Worm (Caenorhabditis elegans) whole organism, L1 larva: Measurements from ENCODE around the gene Y71H2AM.29.

Experiments
- C04F5.9 ChIP-seq: sonication (generic microtip); optimal IDR thresholded peaks from 2 replicates; lab custom pipeline; 2016; ENCODE audit warnings: missing genetic modification characterization, missing compliant biosample characterization
- C34B4.2 ChIP-seq: sonication (generic microtip); optimal IDR thresholded peaks from 2 replicates; lab custom pipeline; 2017; ENCODE audit warnings: mild to moderate bottlenecking, missing genetic modification characterization, missing compliant biosample characterization
- F16B12.6 ChIP-seq: fragments of 150-350 bp; optimal IDR thresholded peaks from 2 replicates; lab custom pipeline; 2014; ENCODE audit warnings: missing biosample characterization, missing genetic modification characterization
- Y116A8C.19 ChIP-seq: sonication (generic microtip); optimal IDR thresholded peaks from 2 replicates; lab custom pipeline; 2016; ENCODE audit warnings: missing compliant biosample characterization, missing genetic modification characterization, borderline replicate concordance
- ama-1 ChIP-seq: fragments of 150-350 bp; optimal IDR thresholded peaks from 2 replicates; lab custom pipeline; 2014
- ceh-63 ChIP-seq: fragments of 200-800 bp; sonication (Bioruptor generic); optimal IDR thresholded peaks from 2 replicates; lab custom pipeline; 2018; ENCODE audit warnings: mild to moderate bottlenecking, missing genetic modification characterization, missing compliant biosample characterization
- ceh-82 ChIP-seq, 3 experiments: fragments of 150-350 bp in 1 of 3; sonication (generic microtip) in 2 of 3; optimal IDR thresholded peaks; 2 replicates each; lab custom pipeline; 2014 to 2017; ENCODE audit warnings: missing biosample characterization in 3 of 3, missing genetic modification characterization in 3 of 3
- ceh-90 ChIP-seq: sonication (generic microtip); optimal IDR thresholded peaks from 2 replicates; lab custom pipeline; 2016; ENCODE audit warnings: missing genetic modification characterization, missing compliant biosample characterization
- egl-13 ChIP-seq: sonication (generic microtip); optimal IDR thresholded peaks from 2 replicates; lab custom pipeline; 2016; ENCODE audit warnings: missing genotype, missing genetic modification reagents, missing genetic modification characterization, missing compliant biosample characterization
- elt-2 ChIP-seq: sonication (generic microtip); optimal IDR thresholded peaks from 2 replicates; lab custom pipeline; 2016; ENCODE audit warnings: missing genetic modification characterization, mild to moderate bottlenecking, inconsistent platforms, missing compliant biosample characterization, missing genetic modification reagents
- fkh-10 ChIP-seq: sonication (generic microtip); optimal IDR thresholded peaks from 2 replicates; lab custom pipeline; 2017; ENCODE audit warnings: missing biosample characterization, missing genetic modification reagents, missing genetic modification characterization
- fkh-4 ChIP-seq: sonication (generic microtip); optimal IDR thresholded peaks from 2 replicates; lab custom pipeline; 2016; ENCODE audit warnings: missing compliant biosample characterization, missing genetic modification characterization, borderline replicate concordance
- fkh-8 ChIP-seq: sonication (generic microtip); optimal IDR thresholded peaks from 2 replicates; lab custom pipeline; 2016; ENCODE audit warnings: mild to moderate bottlenecking, missing genetic modification characterization, missing compliant biosample characterization
- fos-1 ChIP-seq: fragments of 150-350 bp; optimal IDR thresholded peaks from 2 replicates; lab custom pipeline; 2014; ENCODE audit warnings: missing biosample characterization, missing genetic modification characterization
- grh-1 ChIP-seq: fragments of 200-800 bp; sonication (Bioruptor generic); IDR thresholded peaks from 2 replicates; pipeline ENCODE4 v1.3.6; 2022; ENCODE audit warnings: missing genetic modification reagents, missing genetic modification characterization, missing compliant biosample characterization
- lin-14 ChIP-seq: fragments of 200-800 bp; sonication (Bioruptor generic); optimal IDR thresholded peaks from 2 replicates; lab custom pipeline; 2018; ENCODE audit warnings: mild to moderate bottlenecking, missing genetic modification characterization, moderate library complexity, missing compliant biosample characterization
- lin-15B ChIP-seq: fragments of 150-350 bp; sonication (generic microtip); optimal IDR thresholded peaks from 3 replicates; lab custom pipeline; 2014; ENCODE audit warnings: missing biosample characterization, missing genetic modification characterization
- lin-35 ChIP-seq, 2 experiments: fragments of 150-350 bp; optimal IDR thresholded peaks; 2 replicates each; lab custom pipeline; 2014; ENCODE audit warnings: missing biosample characterization in 2 of 2, missing genetic modification characterization in 2 of 2, missing genetic modification reagents in 2 of 2
- lir-3 ChIP-seq: sonication (generic microtip); optimal IDR thresholded peaks from 2 replicates; lab custom pipeline; 2016; ENCODE audit warnings: mild to moderate bottlenecking, missing genetic modification characterization, moderate library complexity, missing compliant biosample characterization; ENCODE audit not compliant: poor library complexity
- lsy-2 ChIP-seq, 2 experiments: fragments of 150-350 bp; optimal IDR thresholded peaks; 2 replicates each; lab custom pipeline; 2014; ENCODE audit warnings: missing biosample characterization in 2 of 2, missing genetic modification characterization in 2 of 2
- mdl-1 ChIP-seq, 2 experiments: fragments of 150-350 bp; optimal IDR thresholded peaks; 2 replicates each; lab custom pipeline; 2014 to 2017; ENCODE audit warnings: missing biosample characterization in 2 of 2, missing genetic modification characterization in 2 of 2, inconsistent platforms in 1 of 2
- mef-2 ChIP-seq: fragments of 150-350 bp; optimal IDR thresholded peaks from 2 replicates; lab custom pipeline; 2014; ENCODE audit warnings: missing biosample characterization, missing genetic modification characterization
- mep-1 ChIP-seq: fragments of 150-350 bp; optimal IDR thresholded peaks from 2 replicates; lab custom pipeline; 2014; ENCODE audit warnings: missing biosample characterization, missing genetic modification characterization
- nhr-11 ChIP-seq: fragments of 150-350 bp; optimal IDR thresholded peaks from 2 replicates; lab custom pipeline; 2014; ENCODE audit warnings: missing biosample characterization, missing genetic modification characterization
- nhr-28 ChIP-seq: fragments of 150-350 bp; optimal IDR thresholded peaks from 2 replicates; lab custom pipeline; 2014; ENCODE audit warnings: missing biosample characterization, missing genetic modification characterization
- nhr-71 ChIP-seq: sonication (generic microtip); optimal IDR thresholded peaks from 2 replicates; lab custom pipeline; 2016; ENCODE audit warnings: mild to moderate bottlenecking, missing genetic modification characterization, moderate library complexity, missing compliant biosample characterization
- nhr-76 ChIP-seq: sonication (generic microtip); optimal IDR thresholded peaks from 2 replicates; lab custom pipeline; 2017; ENCODE audit warnings: missing biosample characterization, missing genetic modification characterization
- nhr-77 ChIP-seq: fragments of 150-350 bp; optimal IDR thresholded peaks from 2 replicates; lab custom pipeline; 2014; ENCODE audit warnings: missing biosample characterization, missing genetic modification characterization
- nhr-84 ChIP-seq: sonication (generic microtip); optimal IDR thresholded peaks from 2 replicates; lab custom pipeline; 2017; ENCODE audit warnings: missing biosample characterization, missing genetic modification characterization
- nhr-90 ChIP-seq: sonication (generic microtip); optimal IDR thresholded peaks from 2 replicates; lab custom pipeline; 2016; ENCODE audit warnings: mild to moderate bottlenecking, missing genetic modification characterization, missing compliant biosample characterization; ENCODE audit not compliant: poor library complexity
- pag-3 ChIP-seq: sonication (generic microtip); optimal IDR thresholded peaks from 2 replicates; lab custom pipeline; 2017; ENCODE audit warnings: missing genetic modification characterization, mild to moderate bottlenecking, missing compliant biosample characterization, antibody characterized with exemption, borderline replicate concordance; ENCODE audit not compliant: insufficient read depth
- pax-3 ChIP-seq: fragments of 200-800 bp; sonication (Bioruptor generic); optimal IDR thresholded peaks from 2 replicates; lab custom pipeline; 2018; ENCODE audit warnings: mild to moderate bottlenecking, missing genetic modification characterization, moderate library complexity, missing compliant biosample characterization
- pqm-1 ChIP-seq: sonication (generic microtip); optimal IDR thresholded peaks from 3 replicates; lab custom pipeline; 2017; ENCODE audit warnings: missing biosample characterization, missing genetic modification characterization
- rnt-1 ChIP-seq: sonication (generic microtip); optimal IDR thresholded peaks from 2 replicates; lab custom pipeline; 2016; ENCODE audit warnings: mild to moderate bottlenecking, missing genetic modification characterization, moderate library complexity, missing compliant biosample characterization
- snu-23 ChIP-seq: sonication (generic microtip); optimal IDR thresholded peaks from 2 replicates; lab custom pipeline; 2016; ENCODE audit warnings: missing genetic modification characterization, missing compliant biosample characterization
- sptf-1 ChIP-seq: fragments of 150-350 bp; optimal IDR thresholded peaks from 2 replicates; lab custom pipeline; 2014; ENCODE audit warnings: missing biosample characterization, missing genetic modification characterization
- sup-37 ChIP-seq: fragments of 200-800 bp; sonication (Bioruptor generic); optimal IDR thresholded peaks from 2 replicates; lab custom pipeline; 2018; ENCODE audit warnings: mild to moderate bottlenecking, missing genetic modification characterization, missing compliant biosample characterization
- unc-130 ChIP-seq: fragments of 150-350 bp; optimal IDR thresholded peaks from 2 replicates; lab custom pipeline; 2017; ENCODE audit warnings: missing biosample characterization, missing genetic modification characterization, inconsistent platforms
- unc-30 ChIP-seq: sonication (generic microtip); optimal IDR thresholded peaks from 2 replicates; lab custom pipeline; 2017; ENCODE audit warnings: missing biosample characterization, missing genetic modification characterization
- unc-62 ChIP-seq: fragments of 150-350 bp; optimal IDR thresholded peaks from 2 replicates; lab custom pipeline; 2014; ENCODE audit warnings: missing biosample characterization, missing genetic modification reagents, missing genetic modification characterization
- unc-86 ChIP-seq: sonication (generic microtip); optimal IDR thresholded peaks from 2 replicates; lab custom pipeline; 2016; ENCODE audit warnings: missing genetic modification characterization, missing compliant biosample characterization
- vab-15 ChIP-seq: sonication (generic microtip); optimal IDR thresholded peaks from 2 replicates; lab custom pipeline; 2017; ENCODE audit warnings: missing genotype, mild to moderate bottlenecking, missing genetic modification characterization, missing compliant biosample characterization
- zip-4 ChIP-seq: fragments of 200-800 bp; sonication (Bioruptor generic); optimal IDR thresholded peaks from 2 replicates; lab custom pipeline; 2018; ENCODE audit warnings: mild to moderate bottlenecking, missing genetic modification characterization, moderate library complexity, missing compliant biosample characterization
- ztf-11 ChIP-seq, 2 experiments: sonication (generic microtip); optimal IDR thresholded peaks; 2 replicates each; lab custom pipeline; 2016 to 2017; ENCODE audit warnings: missing genetic modification characterization in 2 of 2, missing biosample characterization in 1 of 2, missing compliant biosample characterization in 1 of 2

The Y71H2AM.29 gene

ce11 chrIII:2785840-2786239 is 46.7 kb upstream of the Y71H2AM.29 start, which contains the start of gene Y71H2AM.20 (continued):
- TF ChIP-seq fkh-10 (GFP tag; lab: Kevin White, UChicago) (peak; percentile 96), ceh-90 (tag; lab: Kevin White, UChicago) (no peak), lir-3 (tag; lab: Kevin White, UChicago) (no peak), fos-1 (tag; lab: Kevin White, UChicago) (peak; percentile 94), F16B12.6 (tag; lab: Kevin White, UChicago) (peak; percentile 80), ztf-11 (tag; optimal IDR thresholded peaks at IDR 0.05; lab: Kevin White, UChicago) (peak in 1 of 2 experiments; percentile 81), ceh-82 (tag; optimal IDR thresholded peaks at IDR 0.05; lab: Kevin White, UChicago) (peak; percentile 96 to 99 (median 99)), lin-15B (tag; lab: Kevin White, UChicago) (peak; percentile 99), C34B4.2 (tag; lab: Kevin White, UChicago) (no peak), nhr-28 (no peak), rnt-1 (tag; lab: Kevin White, UChicago) (peak; percentile 95), nhr-90 (tag; lab: Kevin White, UChicago) (peak; percentile 90), mdl-1 (tag; optimal IDR thresholded peaks at IDR 0.05; lab: Kevin White, UChicago) (peak in 1 of 2 experiments; percentile 93), fkh-8 (peak; percentile 99), zip-4 (peak; percentile 59), elt-2 (peak; percentile 42), ceh-63 (no peak), lin-35 (GFP tag; optimal IDR thresholded peaks at IDR 0.05; lab: Kevin White, UChicago) (peak; percentile 92 to 95), sptf-1 (no peak), nhr-84 (tag; lab: Kevin White, UChicago) (no peak), mef-2 (tag; lab: Kevin White, UChicago) (peak; percentile 79), snu-23 (GFP tag; lab: Kevin White, UChicago) (peak; percentile 99), unc-62 (GFP tag; lab: Kevin White, UChicago) (no peak), unc-30 (tag; lab: Kevin White, UChicago) (no peak), nhr-76 (no peak), nhr-77 (tag; lab: Kevin White, UChicago) (peak; percentile 93), lsy-2 (tag; optimal IDR thresholded peaks at IDR 0.05; lab: Kevin White, UChicago) (peak; percentile 98), pqm-1 (tag; lab: Kevin White, UChicago) (no peak), ama-1 (lab: Kevin White, UChicago) (peak; percentile 84), egl-13 (tag; lab: Kevin White, UChicago) (peak; percentile 84), fkh-4 (tag; lab: Kevin White, UChicago) (no peak), pag-3 (tag; lab: Kevin White, UChicago) (peak; percentile 56), mep-1 (tag; lab: Kevin White, UChicago) (peak; percentile 99), unc-130 (tag; lab: Kevin White, UChicago) (peak; percentile 100), lin-14 (GFP tag; lab: Kevin White, UChicago) (peak; percentile 97), C04F5.9 (peak; percentile 82), sup-37 (GFP tag; lab: Kevin White, UChicago) (no peak), unc-86 (peak; percentile 92), vab-15 (tag; lab: Kevin White, UChicago) (peak; percentile 84)
- TF ChIP-seq, all 84 proteins: peak for 62

- TF ChIP-seq pax-3 (tag; lab: Kevin White, UChicago) = peak; percentile 3
- TF ChIP-seq nhr-84 (tag; lab: Kevin White, UChicago) = no peak
- TF ChIP-seq zip-4 = no peak
- TF ChIP-seq nhr-71 = peak; percentile 34
- no peak for TF ChIP-seq Y116A8C.19
- TF ChIP-seq grh-1 (GFP tag; lab: Robert Waterston, UW) = peak; percentile 21; the same call in 1 of the 2 replicates
- no peak for TF ChIP-seq nhr-11 (tag; lab: Kevin White, UChicago)
- peak; percentile 11 for TF ChIP-seq ama-1 (lab: Kevin White, UChicago)
- TF ChIP-seq, all 84 proteins: peak for 4
These were observed 45.8 kb upstream of the Y71H2AM.29 start, which contains the start of gene nduc-2 for ce11 chrIII:2786740-2787139. nduc-2 (plus strand) TSS chrIII:2786852.
